Fruit fly (Drosophila melanogaster): ENCODE results near the gene hdm.

The hdm gene

DNA sequence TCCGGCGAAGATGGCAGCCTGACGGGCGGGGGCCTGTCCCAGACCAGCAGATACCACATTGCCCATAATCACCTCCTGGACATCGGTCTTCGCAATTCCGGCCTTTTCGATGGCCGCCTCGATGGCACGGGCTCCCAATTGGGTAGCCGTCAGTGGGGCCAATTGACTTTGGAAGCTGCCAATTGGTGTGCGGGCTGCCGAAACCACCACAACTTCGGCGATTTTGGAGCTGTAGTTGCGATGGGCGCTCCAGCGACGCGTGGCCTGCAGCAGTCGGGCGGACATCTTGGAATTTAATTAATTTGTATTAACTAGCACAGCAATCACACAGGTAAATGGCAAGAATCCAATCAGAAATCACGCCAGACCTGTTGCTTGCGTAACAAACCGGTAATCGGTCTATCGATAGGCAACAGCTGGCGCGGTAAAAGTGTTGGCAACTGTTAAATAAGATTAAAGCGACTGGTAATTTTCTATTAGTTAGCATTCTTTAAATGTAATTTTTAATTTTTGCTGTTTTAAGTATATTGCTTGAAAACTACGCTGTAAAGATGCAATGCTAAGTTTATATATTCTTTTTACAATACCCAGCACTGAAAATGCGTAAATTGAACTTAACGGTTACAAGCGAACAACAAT, 31.4 kb downstream of the hdm start, which contains the start of gene Acat1 (continued):
- no peak for TF ChIP-seq CG4707 (GFP tag; optimal IDR thresholded peaks at IDR 0.05)
- peak; percentile 35 for TF ChIP-seq Dp (GFP tag; optimal IDR thresholded peaks at IDR 0.05)
- TF ChIP-seq bigmax (GFP tag; optimal IDR thresholded peaks at IDR 0.05): no peak
- peak; percentile 53 for TF ChIP-seq Ets97D (GFP tag; optimal IDR thresholded peaks at IDR 0.05)
- TF ChIP-seq CG8290 (GFP tag; optimal IDR thresholded peaks at IDR 0.05): no peak
- no peak for TF ChIP-seq CG8290 (tag; optimal IDR thresholded peaks at IDR 0.05)
- no peak for TF ChIP-seq sr (GFP tag; IDR thresholded peaks at IDR 0.05)
- TF ChIP-seq trh (GFP tag; optimal IDR thresholded peaks at IDR 0.05): no peak
- no peak for TF ChIP-seq CG3838 (GFP tag; optimal IDR thresholded peaks at IDR 0.05)
- TF ChIP-seq CG33213 (GFP tag; optimal IDR thresholded peaks at IDR 0.05): no peak
- TF ChIP-seq Deaf1 (tag; optimal IDR thresholded peaks at IDR 0.05): no peak
- TF ChIP-seq NfI (GFP tag; optimal IDR thresholded peaks at IDR 0.05): peak; percentile 48
- TF ChIP-seq CG34376 (GFP tag; optimal IDR thresholded peaks at IDR 0.05): peak; percentile 0
- 0 out of 3 replicates have a peak, but pooled peaks have one; percentile 16 for TF ChIP-seq Aef1 (GFP tag; IDR thresholded peaks at IDR 0.05)
- peak; percentile 49 for TF ChIP-seq corto (GFP tag; optimal IDR thresholded peaks at IDR 0.05)
- TF ChIP-seq CG6791 (GFP tag; IDR thresholded peaks at IDR 0.05; ENCODE audit: partially characterized antibody): peak; percentile 61
- TF ChIP-seq Nf-YA (GFP tag; IDR thresholded peaks at IDR 0.05): 0 out of 2 replicates have a peak, but pooled peaks have one; percentile 11
- peak; percentile 64 for TF ChIP-seq CG18476 (GFP tag; optimal IDR thresholded peaks at IDR 0.05)
- no peak for TF ChIP-seq Lim3 (GFP tag; IDR thresholded peaks at IDR 0.05)
- no peak for TF ChIP-seq Usf (GFP tag; optimal IDR thresholded peaks at IDR 0.05)
- TF ChIP-seq CG1233 (GFP tag; optimal IDR thresholded peaks at IDR 0.05): peak; percentile 33
- TF ChIP-seq so (GFP tag; IDR thresholded peaks at IDR 0.05): 0 out of 3 replicates have a peak, but pooled peaks have one; percentile 12
- TF ChIP-seq caup (GFP tag; optimal IDR thresholded peaks at IDR 0.05; ENCODE audit: severe bottlenecking): peak; percentile 65
- no peak for TF ChIP-seq ase (GFP tag; IDR thresholded peaks at IDR 0.05)
- TF ChIP-seq CG11560 (tag; IDR thresholded peaks at IDR 0.05): 0 out of 3 replicates have a peak, but pooled peaks have one; percentile 10
- TF ChIP-seq dmrt99B (tag; optimal IDR thresholded peaks at IDR 0.05): no peak
- peak in 1 of 3 experiments; percentile 30 for TF ChIP-seq lola (GFP tag; optimal IDR thresholded peaks at IDR 0.05)
- TF ChIP-seq cato (GFP tag; optimal IDR thresholded peaks at IDR 0.05; ENCODE audit: borderline replicate concordance): peak; percentile 12
- TF ChIP-seq fd96Cb (tag; optimal IDR thresholded peaks at IDR 0.05): peak; percentile 35
- peak; percentile 57 for TF ChIP-seq CG9932 (GFP tag; IDR thresholded peaks at IDR 0.05)
- TF ChIP-seq bowl (GFP tag; IDR thresholded peaks at IDR 0.05): no peak
- TF ChIP-seq sc (optimal IDR thresholded peaks at IDR 0.05): no peak
- TF ChIP-seq sc (GFP tag; optimal IDR thresholded peaks at IDR 0.05): no peak
- TF ChIP-seq CG30431 (GFP tag; optimal IDR thresholded peaks at IDR 0.05): no peak
- TF ChIP-seq sd (tag; optimal IDR thresholded peaks at IDR 0.05): no peak
- no peak for TF ChIP-seq Mad (GFP tag; optimal IDR thresholded peaks at IDR 0.05)
- TF ChIP-seq Stat92E (GFP tag; optimal IDR thresholded peaks at IDR 0.05): no peak
- TF ChIP-seq CG8765 (GFP tag; IDR thresholded peaks at IDR 0.05): no peak
- TF ChIP-seq Tbp (GFP tag; optimal IDR thresholded peaks at IDR 0.05): no peak
- TF ChIP-seq H2.0 (GFP tag; IDR thresholded peaks at IDR 0.05): peak; percentile 26; the same call in 1 of the 2 replicates
- peak; percentile 39 for TF ChIP-seq CG3995 (GFP tag; optimal IDR thresholded peaks at IDR 0.05)
- TF ChIP-seq HLH54F (GFP tag; optimal IDR thresholded peaks at IDR 0.05): peak; percentile 48
- peak; percentile 66 for TF ChIP-seq stc (GFP tag; IDR thresholded peaks at IDR 0.05)
- TF ChIP-seq CG6654 (GFP tag; optimal IDR thresholded peaks at IDR 0.05): no peak
- peak; percentile 15 for TF ChIP-seq CG18764 (GFP tag; optimal IDR thresholded peaks at IDR 0.05)
- TF ChIP-seq nmo (GFP tag; optimal IDR thresholded peaks at IDR 0.05): peak; percentile 66
- no peak for TF ChIP-seq hth (optimal IDR thresholded peaks at IDR 0.05)
- TF ChIP-seq CG31224 (GFP tag; IDR thresholded peaks at IDR 0.05): 0 out of 2 replicates have a peak, but pooled peaks have one; percentile 30
- TF ChIP-seq CG7987 (GFP tag; optimal IDR thresholded peaks at IDR 0.05): peak; percentile 19
- no peak for TF ChIP-seq lov (optimal IDR thresholded peaks at IDR 0.05)
- TF ChIP-seq lov (GFP tag; IDR thresholded peaks at IDR 0.05): no peak
